Worm (Caenorhabditis elegans): ENCODE data around the gene ech-4.

ech-4 gene

ce11 chrII:10851110-10851509, 30.3 kb downstream of the ech-4 start (continued):
- TF ChIP-seq zfh-2 (GFP tag; conservative IDR thresholded peaks at IDR 0.05): no peak
- 0 out of 2 replicates have a peak, but pooled peaks have one; percentile 7 for TF ChIP-seq madf-6 (GFP tag; IDR thresholded peaks at IDR 0.05)
- TF ChIP-seq ceh-27 (GFP tag; optimal IDR thresholded peaks at IDR 0.05): peak; percentile 57
- no peak for TF ChIP-seq C17E4.6 (GFP tag; IDR thresholded peaks at IDR 0.05)
- TF ChIP-seq ztf-26 (tag; optimal IDR thresholded peaks at IDR 0.05): peak; percentile 87
- no peak for TF ChIP-seq nhr-27 (tag; optimal IDR thresholded peaks at IDR 0.05)

- TF ChIP-seq madf-10 (tag; optimal IDR thresholded peaks at IDR 0.05): no peak
- TF ChIP-seq F52B5.7 (tag; optimal IDR thresholded peaks at IDR 0.05): no peak
- peak; percentile 21 for TF ChIP-seq lin-54 (GFP tag; optimal IDR thresholded peaks at IDR 0.05)
- TF ChIP-seq madf-8 (GFP tag; conservative IDR thresholded peaks at IDR 0.05): peak; percentile 61
- TF ChIP-seq F33H1.4 (GFP tag; IDR thresholded peaks at IDR 0.05): peak; percentile 62
- TF ChIP-seq lsl-1 (GFP tag; optimal IDR thresholded peaks at IDR 0.05): peak; percentile 90
- peak; percentile 92 for TF ChIP-seq madf-6 (GFP tag; IDR thresholded peaks at IDR 0.05)
- peak; percentile 4 for TF ChIP-seq dpl-1 (GFP tag; optimal IDR thresholded peaks at IDR 0.05)
- TF ChIP-seq F57C9.4 (tag; optimal IDR thresholded peaks at IDR 0.05): no peak
- peak; percentile 27; the same call in 1 of the 2 replicates for TF ChIP-seq D2030.7 (GFP tag; IDR thresholded peaks at IDR 0.05)
- TF ChIP-seq ceh-91 (GFP tag; IDR thresholded peaks at IDR 0.05): 0 out of 2 replicates have a peak, but pooled peaks have one; percentile 10
- peak; percentile 83 for TF ChIP-seq xnd-1 (tag; optimal IDR thresholded peaks at IDR 0.05)
- peak; percentile 36 for TF ChIP-seq F49E8.2 (tag; optimal IDR thresholded peaks at IDR 0.05; ENCODE audit: insufficient read depth)
- TF ChIP-seq nhr-90 (tag; optimal IDR thresholded peaks at IDR 0.05): no peak
- TF ChIP-seq ztf-6 (GFP tag; IDR thresholded peaks at IDR 0.05): no peak
- no peak for TF ChIP-seq cebp-2 (GFP tag; IDR thresholded peaks at IDR 0.05)
Observed at ce11 chrII:10852880-10853279, 32.0 kb downstream of the ech-4 start.

ce11 chrII:10857077-10857476, 36.2 kb downstream of the ech-4 start, which contains the start of gene M106.7:
Gene M106.7 (minus strand): TSS chrII:10857177.
- TF ChIP-seq xnd-1 (tag; optimal IDR thresholded peaks at IDR 0.05) (no peak), lin-54 (GFP tag; optimal IDR thresholded peaks at IDR 0.05) (no peak), ceh-27 (GFP tag; optimal IDR thresholded peaks at IDR 0.05) (no peak), nhr-90 (tag; optimal IDR thresholded peaks at IDR 0.05) (no peak), sea-2 (GFP tag; IDR thresholded peaks at IDR 0.05) (no peak), ztf-6 (GFP tag; IDR thresholded peaks at IDR 0.05) (no peak), hlh-12 (tag; optimal IDR thresholded peaks at IDR 0.05) (no peak), aptf-3 (GFP tag; IDR thresholded peaks at IDR 0.05) (no peak), chd-7 (tag; optimal IDR thresholded peaks at IDR 0.05) (no peak), aptf-2 (GFP tag; conservative IDR thresholded peaks at IDR 0.05) (no peak), nhr-179 (tag; optimal IDR thresholded peaks at IDR 0.05) (no peak), attf-6 (GFP tag; IDR thresholded peaks at IDR 0.05) (no peak), Y53G8AR.9 (GFP tag; conservative IDR thresholded peaks at IDR 0.05) (no peak), dox-1 (GFP tag; IDR thresholded peaks at IDR 0.05) (no peak), lsy-27 (tag; optimal IDR thresholded peaks at IDR 0.05; ENCODE audit: borderline replicate concordance, insufficient read depth) (no peak), mes-4 (tag; optimal IDR thresholded peaks at IDR 0.05) (no peak), F23B12.7 (tag; optimal IDR thresholded peaks at IDR 0.05; ENCODE audit: insufficient read depth) (no peak), fkh-3 (tag; optimal IDR thresholded peaks at IDR 0.05) (no peak)

ce11 chrII:10859359-10859758, 38.5 kb downstream of the ech-4 start:
- TF ChIP-seq ekl-4 (GFP tag; IDR thresholded peaks at IDR 0.05) (0 out of 2 replicates have a peak, but pooled peaks have one; percentile 26), nhr-80 (tag; optimal IDR thresholded peaks at IDR 0.05) (peak; percentile 70), nfyb-1 (GFP tag; IDR thresholded peaks at IDR 0.05) (0 out of 2 replicates have a peak, but pooled peaks have one; percentile 13), akir-1 (GFP tag; optimal IDR thresholded peaks at IDR 0.05) (no peak), dox-1 (GFP tag; IDR thresholded peaks at IDR 0.05) (peak; percentile 37; the same call in 1 of the 2 replicates), Y95B8A.8 (GFP tag; IDR thresholded peaks at IDR 0.05) (no peak)
